Worm (Caenorhabditis elegans): ENCODE measurements around the gene pola-1.

DNA sequence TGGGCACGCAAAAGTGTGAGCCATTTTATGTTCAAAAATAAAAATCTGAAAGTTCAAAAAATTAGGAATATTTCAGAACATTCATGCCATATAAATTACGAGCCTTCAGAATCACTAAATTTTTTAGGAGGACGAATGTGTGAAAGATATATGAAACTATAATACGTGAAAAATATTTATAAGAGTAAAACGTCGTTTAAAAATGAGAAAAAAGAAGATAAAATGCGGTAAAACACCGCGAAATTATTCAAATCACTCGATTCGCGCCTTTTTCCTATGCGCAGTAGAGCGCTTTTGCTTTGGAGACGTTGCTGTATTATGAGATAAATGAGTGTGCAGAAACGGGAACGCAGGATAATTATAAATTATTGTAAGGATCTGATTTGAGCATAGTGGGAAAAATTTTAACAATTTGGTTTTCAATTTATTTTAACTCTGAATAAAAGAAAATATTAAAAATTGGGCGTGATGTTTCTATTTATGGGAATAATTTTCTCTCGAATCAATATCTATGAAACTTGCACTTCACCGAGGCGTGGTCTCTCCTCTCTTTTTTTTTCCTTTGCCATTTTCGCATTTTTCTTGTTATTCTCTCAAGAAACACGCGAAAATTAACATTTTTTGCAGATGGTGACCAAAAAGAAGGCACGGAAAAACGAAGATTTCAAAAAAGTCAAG lies 22.9 kb upstream of the pola-1 start, which contains the start of the genes sup-35 and Y48A6C.4:
- TF ChIP-seq med-1 (GFP tag; optimal IDR thresholded peaks at IDR 0.05; ENCODE audit: insufficient read depth) (no peak), ztf-29 (GFP tag; IDR thresholded peaks at IDR 0.05) (no peak), cog-1 (tag; optimal IDR thresholded peaks at IDR 0.05) (peak; percentile 77), flt-1 (GFP tag; IDR thresholded peaks at IDR 0.05) (0 out of 2 replicates have a peak, but pooled peaks have one; percentile 66), tab-1 (GFP tag; IDR thresholded peaks at IDR 0.05) (no peak), ztf-23 (GFP tag; IDR thresholded peaks at IDR 0.05) (peak; percentile 71)
